Fruit fly (Drosophila melanogaster) Kc167 (cell line): Measurements from ENCODE around the gene Mhcl.

ENCODE experiments used
- Myc ChIP-seq: fragments of >200 bp; optimal IDR thresholded peaks from 2 replicates; lab custom pipeline; 2017; ENCODE audit warnings: missing external identifiers
- Sin3A ChIP-seq: fragments of >200 bp; optimal IDR thresholded peaks from 2 replicates; lab custom pipeline; 2018; ENCODE audit warnings: missing external identifiers
- insv ChIP-seq: fragments of >200 bp; optimal IDR thresholded peaks from 3 replicates; lab custom pipeline; 2018; ENCODE audit warnings: missing external identifiers
- psq ChIP-seq: fragments of >200 bp; optimal IDR thresholded peaks from 2 replicates; lab custom pipeline; 2017; ENCODE audit warnings: missing external identifiers
- ttk ChIP-seq: sonication (Bioruptor generic); optimal IDR thresholded peaks from 2 replicates; lab custom pipeline; 2017; ENCODE audit warnings: missing external identifiers

dm6 chr3R:16074122-16074521, 24.4 kb downstream of the Mhcl start:
- TF ChIP-seq psq (lab: Kevin White, UChicago) (no peak), Sin3A (lab: Kevin White, UChicago) (no peak), ttk (no peak), insv (lab: Kevin White, UChicago) (no peak), Myc (lab: Kevin White, UChicago) (no peak)
